Worm (Caenorhabditis elegans) whole organism, L1 larva: ENCODE data around the gene C35A5.6.

Source experiments
- C16A3.4 ChIP-seq: fragments of 150-350 bp; optimal IDR thresholded peaks from 2 replicates; lab custom pipeline; 2014; ENCODE audit warnings: missing biosample characterization, missing genetic modification characterization
- Y116A8C.19 ChIP-seq: sonication (generic microtip); optimal IDR thresholded peaks from 2 replicates; lab custom pipeline; 2016; ENCODE audit warnings: missing compliant biosample characterization, missing genetic modification characterization, borderline replicate concordance
- aha-1 ChIP-seq: fragments of 150-350 bp; optimal IDR thresholded peaks from 2 replicates; lab custom pipeline; 2014; ENCODE audit warnings: missing biosample characterization, missing genetic modification characterization
- aly-2 ChIP-seq: fragments of 150-350 bp; optimal IDR thresholded peaks from 2 replicates; lab custom pipeline; 2014; ENCODE audit warnings: missing biosample characterization, missing genetic modification characterization
- blmp-1 ChIP-seq: fragments of 150-350 bp; optimal IDR thresholded peaks from 2 replicates; lab custom pipeline; 2014; ENCODE audit warnings: missing biosample characterization, missing genetic modification characterization
- ceh-8 ChIP-seq: fragments of 200-800 bp; sonication (Bioruptor generic); optimal IDR thresholded peaks from 2 replicates; lab custom pipeline; 2018; ENCODE audit warnings: mild to moderate bottlenecking, missing genetic modification characterization, moderate library complexity, missing compliant biosample characterization
- ceh-82 ChIP-seq, 3 experiments: fragments of 150-350 bp in 1 of 3; sonication (generic microtip) in 2 of 3; optimal IDR thresholded peaks; 2 replicates each; lab custom pipeline; 2014 to 2017; ENCODE audit warnings: missing biosample characterization in 3 of 3, missing genetic modification characterization in 3 of 3
- ceh-90 ChIP-seq: sonication (generic microtip); optimal IDR thresholded peaks from 2 replicates; lab custom pipeline; 2016; ENCODE audit warnings: missing genetic modification characterization, missing compliant biosample characterization
- ces-1 ChIP-seq: fragments of 150-350 bp; optimal IDR thresholded peaks from 2 replicates; lab custom pipeline; 2014; ENCODE audit warnings: missing biosample characterization, missing genetic modification reagents, missing genetic modification characterization
- dpl-1 ChIP-seq, 3 experiments: fragments of 150-350 bp in 2 of 3; sonication (generic microtip) in 1 of 3; optimal IDR thresholded peaks; 2 replicates each; lab custom pipeline; 2014 to 2017; ENCODE audit warnings: missing biosample characterization in 3 of 3, missing genetic modification characterization in 3 of 3, missing genetic modification reagents in 3 of 3
- dsc-1 ChIP-seq: sonication (generic microtip); optimal IDR thresholded peaks from 2 replicates; lab custom pipeline; 2016; ENCODE audit warnings: mild to moderate bottlenecking, missing genetic modification characterization, missing compliant biosample characterization
- efl-1 ChIP-seq, 4 experiments: fragments of 150-350 bp; optimal IDR thresholded peaks in 3 of 4; peaks in 1 of 4; 1 replicate in 1 of 4; 2 replicates in 3 of 4; lab custom pipeline; 2014; ENCODE audit warnings: missing biosample characterization in 2 of 4, missing genetic modification characterization in 2 of 4, missing genetic modification reagents in 2 of 4
- egl-13 ChIP-seq: sonication (generic microtip); optimal IDR thresholded peaks from 2 replicates; lab custom pipeline; 2016; ENCODE audit warnings: missing genotype, missing genetic modification reagents, missing genetic modification characterization, missing compliant biosample characterization
- elt-3 ChIP-seq, 6 experiments: fragments of 150-350 bp in 1 of 6; sonication (generic microtip); optimal IDR thresholded peaks; 2 replicates each; lab custom pipeline; 2017 to 2018; ENCODE audit warnings: missing biosample characterization in 6 of 6, missing genetic modification characterization in 6 of 6, inconsistent platforms in 1 of 6
- fkh-10 ChIP-seq: sonication (generic microtip); optimal IDR thresholded peaks from 2 replicates; lab custom pipeline; 2017; ENCODE audit warnings: missing biosample characterization, missing genetic modification reagents, missing genetic modification characterization
- fkh-4 ChIP-seq: sonication (generic microtip); optimal IDR thresholded peaks from 2 replicates; lab custom pipeline; 2016; ENCODE audit warnings: missing compliant biosample characterization, missing genetic modification characterization, borderline replicate concordance
- grh-1 ChIP-seq: fragments of 200-800 bp; sonication (Bioruptor generic); IDR thresholded peaks from 2 replicates; pipeline ENCODE4 v1.3.6; 2022; ENCODE audit warnings: missing genetic modification reagents, missing genetic modification characterization, missing compliant biosample characterization
- hlh-17 ChIP-seq: fragments of 200-800 bp; sonication (Bioruptor generic); optimal IDR thresholded peaks from 2 replicates; lab custom pipeline; 2018; ENCODE audit warnings: missing genetic modification characterization, mild to moderate bottlenecking, missing compliant biosample characterization, moderate library complexity, borderline replicate concordance
- hlh-4 ChIP-seq: sonication (generic microtip); optimal IDR thresholded peaks from 2 replicates; lab custom pipeline; 2016; ENCODE audit warnings: mild to moderate bottlenecking, missing genetic modification characterization, missing compliant biosample characterization
- hpl-2 ChIP-seq: fragments of 150-350 bp; optimal IDR thresholded peaks from 2 replicates; lab custom pipeline; 2014; ENCODE audit warnings: missing biosample characterization, missing genetic modification reagents, missing genetic modification characterization
- isw-1 ChIP-seq: fragments of 200-800 bp; sonication (Bioruptor generic); IDR thresholded peaks from 2 replicates; pipeline ENCODE4 v1.3.6; 2022; ENCODE audit warnings: missing genetic modification characterization, missing compliant biosample characterization
- lin-14 ChIP-seq: fragments of 200-800 bp; sonication (Bioruptor generic); optimal IDR thresholded peaks from 2 replicates; lab custom pipeline; 2018; ENCODE audit warnings: mild to moderate bottlenecking, missing genetic modification characterization, moderate library complexity, missing compliant biosample characterization
- lin-35 ChIP-seq, 2 experiments: fragments of 150-350 bp; optimal IDR thresholded peaks; 2 replicates each; lab custom pipeline; 2014; ENCODE audit warnings: missing biosample characterization in 2 of 2, missing genetic modification characterization in 2 of 2, missing genetic modification reagents in 2 of 2
- lin-39 ChIP-seq: fragments of 150-350 bp; optimal IDR thresholded peaks from 2 replicates; lab custom pipeline; 2014; ENCODE audit warnings: missing biosample characterization, missing genetic modification reagents, missing genetic modification characterization
- lir-3 ChIP-seq: sonication (generic microtip); optimal IDR thresholded peaks from 2 replicates; lab custom pipeline; 2016; ENCODE audit warnings: mild to moderate bottlenecking, missing genetic modification characterization, moderate library complexity, missing compliant biosample characterization; ENCODE audit not compliant: poor library complexity
- lsy-2 ChIP-seq, 2 experiments: fragments of 150-350 bp; optimal IDR thresholded peaks; 2 replicates each; lab custom pipeline; 2014; ENCODE audit warnings: missing biosample characterization in 2 of 2, missing genetic modification characterization in 2 of 2
- mab-9 ChIP-seq: fragments of 200-800 bp; sonication (Bioruptor generic); IDR thresholded peaks from 2 replicates; pipeline ENCODE4 v1.3.6; 2022; ENCODE audit warnings: missing genetic modification reagents, missing genetic modification characterization, missing compliant biosample characterization
- mdl-1 ChIP-seq, 2 experiments: fragments of 150-350 bp; optimal IDR thresholded peaks; 2 replicates each; lab custom pipeline; 2014 to 2017; ENCODE audit warnings: missing biosample characterization in 2 of 2, missing genetic modification characterization in 2 of 2, inconsistent platforms in 1 of 2
- mef-2 ChIP-seq: fragments of 150-350 bp; optimal IDR thresholded peaks from 2 replicates; lab custom pipeline; 2014; ENCODE audit warnings: missing biosample characterization, missing genetic modification characterization
- nhr-19 ChIP-seq: fragments of 200-800 bp; sonication (Bioruptor generic); conservative IDR thresholded peaks from 2 replicates; pipeline ENCODE4 v1.3.6; 2022; ENCODE audit warnings: missing genetic modification characterization, missing compliant biosample characterization
- nhr-237 ChIP-seq: fragments of 150-350 bp; optimal IDR thresholded peaks from 2 replicates; lab custom pipeline; 2014; ENCODE audit warnings: missing biosample characterization, missing genetic modification characterization
- nhr-28 ChIP-seq: fragments of 150-350 bp; optimal IDR thresholded peaks from 2 replicates; lab custom pipeline; 2014; ENCODE audit warnings: missing biosample characterization, missing genetic modification characterization
- nhr-71 ChIP-seq: sonication (generic microtip); optimal IDR thresholded peaks from 2 replicates; lab custom pipeline; 2016; ENCODE audit warnings: mild to moderate bottlenecking, missing genetic modification characterization, moderate library complexity, missing compliant biosample characterization
- nhr-77 ChIP-seq: fragments of 150-350 bp; optimal IDR thresholded peaks from 2 replicates; lab custom pipeline; 2014; ENCODE audit warnings: missing biosample characterization, missing genetic modification characterization
- nhr-85 ChIP-seq: sonication (generic microtip); peaks from one replicate; lab custom pipeline; 2016; ENCODE audit warnings: missing genetic modification characterization, inconsistent platforms, missing compliant biosample characterization
- nhr-90 ChIP-seq: sonication (generic microtip); optimal IDR thresholded peaks from 2 replicates; lab custom pipeline; 2016; ENCODE audit warnings: mild to moderate bottlenecking, missing genetic modification characterization, missing compliant biosample characterization; ENCODE audit not compliant: poor library complexity
- pag-3 ChIP-seq: sonication (generic microtip); optimal IDR thresholded peaks from 2 replicates; lab custom pipeline; 2017; ENCODE audit warnings: missing genetic modification characterization, mild to moderate bottlenecking, missing compliant biosample characterization, antibody characterized with exemption, borderline replicate concordance; ENCODE audit not compliant: insufficient read depth
- snpc-4 ChIP-seq: fragments of 150-350 bp; optimal IDR thresholded peaks from 2 replicates; lab custom pipeline; 2014; ENCODE audit warnings: missing biosample characterization, missing genetic modification characterization
- sox-4 ChIP-seq: sonication (generic microtip); optimal IDR thresholded peaks from 2 replicates; lab custom pipeline; 2016; ENCODE audit warnings: missing genetic modification characterization, missing compliant biosample characterization
- sptf-1 ChIP-seq: fragments of 150-350 bp; optimal IDR thresholded peaks from 2 replicates; lab custom pipeline; 2014; ENCODE audit warnings: missing biosample characterization, missing genetic modification characterization
- sup-37 ChIP-seq: fragments of 200-800 bp; sonication (Bioruptor generic); optimal IDR thresholded peaks from 2 replicates; lab custom pipeline; 2018; ENCODE audit warnings: mild to moderate bottlenecking, missing genetic modification characterization, missing compliant biosample characterization
- swsn-7 ChIP-seq: sonication (generic microtip); optimal IDR thresholded peaks from 2 replicates; lab custom pipeline; 2016; ENCODE audit warnings: missing genetic modification characterization, missing compliant biosample characterization
- unc-130 ChIP-seq: fragments of 150-350 bp; optimal IDR thresholded peaks from 2 replicates; lab custom pipeline; 2017; ENCODE audit warnings: missing biosample characterization, missing genetic modification characterization, inconsistent platforms
- vab-15 ChIP-seq: sonication (generic microtip); optimal IDR thresholded peaks from 2 replicates; lab custom pipeline; 2017; ENCODE audit warnings: missing genotype, mild to moderate bottlenecking, missing genetic modification characterization, missing compliant biosample characterization
- ztf-11 ChIP-seq, 2 experiments: sonication (generic microtip); optimal IDR thresholded peaks; 2 replicates each; lab custom pipeline; 2016 to 2017; ENCODE audit warnings: missing genetic modification characterization in 2 of 2, missing biosample characterization in 1 of 2, missing compliant biosample characterization in 1 of 2
- ztf-4 ChIP-seq: fragments of 150-350 bp; optimal IDR thresholded peaks from 2 replicates; lab custom pipeline; 2014; ENCODE audit warnings: missing biosample characterization, missing genetic modification characterization

The C35A5.6 gene

DNA sequence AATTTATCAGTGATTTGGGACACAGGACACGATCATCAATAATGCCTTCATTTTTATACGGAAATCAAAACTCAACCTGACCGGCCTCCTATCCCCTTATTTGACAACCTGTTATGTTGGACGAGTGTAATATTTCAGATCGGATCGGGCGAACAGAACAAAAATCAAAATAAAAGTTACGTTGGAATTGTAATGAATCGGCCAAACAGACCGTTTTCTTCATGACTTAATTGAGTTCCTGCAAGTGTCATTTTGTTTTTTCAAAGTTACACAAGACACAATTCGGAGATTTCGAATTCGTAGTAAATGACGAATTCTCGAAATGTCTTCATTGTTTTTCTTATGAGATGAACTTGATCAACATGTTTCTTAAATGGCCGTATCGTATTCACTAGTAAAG is 46.3 kb downstream of the C35A5.6 start, which contains the start of gene F32G8.3:
Gene F32G8.3 (minus strand): TSS at position 101 of the 400 bp plus-strand sequence.
- TF ChIP-seq nhr-237 (no peak), hlh-17 (GFP tag; lab: Kevin White, UChicago) (no peak), lsy-2 (tag; optimal IDR thresholded peaks at IDR 0.05; lab: Kevin White, UChicago) (no peak), sup-37 (GFP tag; lab: Kevin White, UChicago) (no peak), efl-1 (optimal IDR thresholded peaks at IDR 0.05; lab: Kevin White, UChicago) (no peak), efl-1 (GFP tag; optimal IDR thresholded peaks at IDR 0.05 in 1 of 2; lab: Kevin White, UChicago) (no peak), pag-3 (tag; lab: Kevin White, UChicago) (no peak), ces-1 (GFP tag; lab: Kevin White, UChicago) (no peak), hpl-2 (no peak)
- TF ChIP-seq, all 84 proteins: peak for 0

DNA sequence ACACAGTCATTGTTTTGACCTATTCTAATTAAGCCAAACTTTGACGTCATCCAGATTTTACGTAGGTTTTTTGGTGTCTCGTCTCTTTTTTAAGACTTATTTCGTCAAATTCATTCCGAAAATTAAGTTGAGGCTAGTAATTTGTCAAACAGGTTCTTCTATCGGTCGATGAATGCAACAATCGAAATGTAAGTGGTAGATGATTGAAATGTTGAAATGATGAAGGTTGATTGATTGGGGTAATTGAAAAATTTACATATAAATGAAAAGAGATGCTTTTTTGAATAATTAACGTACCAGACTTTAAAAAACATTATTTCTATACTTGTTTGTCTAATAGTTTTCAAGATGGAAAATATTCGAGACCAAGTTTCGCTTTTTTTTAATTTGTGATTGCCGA is 47.4 kb downstream of the C35A5.6 start:
- peak; percentile 42; the same call in 1 of the 2 replicates for TF ChIP-seq grh-1 (GFP tag; lab: Robert Waterston, UW)
- TF ChIP-seq ztf-11 (tag; optimal IDR thresholded peaks at IDR 0.05; lab: Kevin White, UChicago) = no peak
- TF ChIP-seq nhr-85 (tag; lab: Kevin White, UChicago) = peak; percentile 72

DNA sequence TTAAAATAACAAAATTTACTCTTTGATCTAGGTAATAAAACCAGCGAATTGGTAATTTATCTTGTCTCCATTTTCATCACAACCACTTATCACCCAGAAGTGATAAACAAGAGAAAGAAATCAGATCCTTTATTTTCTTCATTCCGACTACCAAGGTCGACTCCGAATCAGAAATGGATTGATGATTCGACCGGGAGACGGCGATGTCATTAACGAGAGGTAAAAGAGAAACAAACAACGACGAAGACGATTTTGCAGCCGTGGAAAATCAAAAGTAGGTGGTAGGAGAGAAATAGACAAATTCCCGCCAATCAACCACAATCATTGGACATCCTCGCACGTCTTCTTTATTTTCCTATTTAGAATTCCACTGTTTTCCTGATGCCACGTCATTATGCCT is 48.2 kb downstream of the C35A5.6 start:
- TF ChIP-seq hlh-4 (tag; lab: Kevin White, UChicago) (no peak), aha-1 (tag; lab: Kevin White, UChicago) (no peak), elt-3 (tag; optimal IDR thresholded peaks at IDR 0.05; lab: Kevin White, UChicago) (peak in 5 of 6 experiments; percentile 45 to 80 (median 69)), lin-35 (GFP tag; optimal IDR thresholded peaks at IDR 0.05; lab: Kevin White, UChicago) (no peak), lsy-2 (tag; optimal IDR thresholded peaks at IDR 0.05; lab: Kevin White, UChicago) (no peak), fkh-10 (GFP tag; lab: Kevin White, UChicago) (no peak), ceh-82 (tag; optimal IDR thresholded peaks at IDR 0.05; lab: Kevin White, UChicago) (no peak), dsc-1 (tag; lab: Kevin White, UChicago) (no peak), sox-4 (tag; lab: Kevin White, UChicago) (no peak), aly-2 (tag; lab: Kevin White, UChicago) (no peak), lin-14 (GFP tag; lab: Kevin White, UChicago) (no peak), mab-9 (GFP tag; lab: Robert Waterston, UW) (no peak), C16A3.4 (tag; lab: Kevin White, UChicago) (peak; percentile 9), nhr-19 (peak; percentile 7; the same call in 1 of the 2 replicates), ceh-8 (GFP tag; lab: Kevin White, UChicago) (no peak), nhr-90 (tag; lab: Kevin White, UChicago) (no peak), dpl-1 (GFP tag; optimal IDR thresholded peaks at IDR 0.05; lab: Kevin White, UChicago) (peak in 1 of 3 experiments; percentile 14), lir-3 (no peak), ceh-90 (tag; lab: Kevin White, UChicago) (no peak), hpl-2 (no peak), blmp-1 (tag; lab: Kevin White, UChicago) (peak; percentile 90), lin-39 (tag; lab: Kevin White, UChicago) (no peak), hlh-17 (GFP tag; lab: Kevin White, UChicago) (no peak), vab-15 (tag; lab: Kevin White, UChicago) (peak; percentile 71), swsn-7 (no peak), unc-130 (tag; lab: Kevin White, UChicago) (peak; percentile 57), isw-1 (GFP tag; lab: Robert Waterston, UW) (no peak), Y116A8C.19 (tag; lab: Kevin White, UChicago) (no peak), sptf-1 (no peak), fkh-4 (no peak), nhr-77 (tag; lab: Kevin White, UChicago) (no peak), nhr-85 (tag; lab: Kevin White, UChicago) (peak; percentile 87), mdl-1 (tag; optimal IDR thresholded peaks at IDR 0.05; lab: Kevin White, UChicago) (no peak), pag-3 (tag; lab: Kevin White, UChicago) (no peak), snpc-4 (no peak), ztf-4 (tag; lab: Kevin White, UChicago) (no peak), egl-13 (tag; lab: Kevin White, UChicago) (no peak), nhr-28 (tag; lab: Kevin White, UChicago) (no peak), grh-1 (GFP tag; lab: Robert Waterston, UW) (0 out of 2 replicates have a peak, but pooled peaks have one; percentile 19), mef-2 (tag; lab: Kevin White, UChicago) (no peak), nhr-71 (peak; percentile 41)
